Worm (Caenorhabditis elegans): ENCODE results near the gene srh-271.

Gene srh-271

ce11 chrV:2652557-2653133 is 30.9 kb upstream of the srh-271 start, which contains the start of the genes W02H5.8 and angl-1:
TSS of gene W02H5.8 (minus strand) at chrV:2652657.
TSS of gene angl-1 (plus strand) at chrV:2653083.
- no peak for TF ChIP-seq ceh-91 (GFP tag; IDR thresholded peaks at IDR 0.05)
- TF ChIP-seq F55B11.4 (tag; optimal IDR thresholded peaks at IDR 0.05; ENCODE audit: borderline replicate concordance, insufficient read depth): no peak
- TF ChIP-seq ceh-100 (GFP tag; IDR thresholded peaks at IDR 0.05): no peak
- no peak for TF ChIP-seq ceh-79 (tag; optimal IDR thresholded peaks at IDR 0.05)
- TF ChIP-seq F23B12.7 (tag; optimal IDR thresholded peaks at IDR 0.05; ENCODE audit: insufficient read depth): no peak
- TF ChIP-seq lin-26 (GFP tag; IDR thresholded peaks at IDR 0.05): no peak
- TF ChIP-seq mcd-1 (GFP tag; IDR thresholded peaks at IDR 0.05): no peak
- TF ChIP-seq Y53F4B.3 (GFP tag; IDR thresholded peaks at IDR 0.05): no peak
- no peak for TF ChIP-seq F52B5.7 (tag; optimal IDR thresholded peaks at IDR 0.05)
- TF ChIP-seq F37B4.10 (GFP tag; IDR thresholded peaks at IDR 0.05): no peak
- no peak for TF ChIP-seq aptf-2 (GFP tag; conservative IDR thresholded peaks at IDR 0.05)
- no peak for TF ChIP-seq let-526 (GFP tag; IDR thresholded peaks at IDR 0.05)
- no peak for TF ChIP-seq xnd-1 (tag; optimal IDR thresholded peaks at IDR 0.05)
- no peak for TF ChIP-seq rpc-1 (optimal IDR thresholded peaks at IDR 0.05)
- no peak for TF ChIP-seq rpc-1 (tag; optimal IDR thresholded peaks at IDR 0.05)
- TF ChIP-seq cebp-2 (GFP tag; IDR thresholded peaks at IDR 0.05): no peak
- TF ChIP-seq snpc-4 (GFP tag; optimal IDR thresholded peaks at IDR 0.05): no peak
- no peak for TF ChIP-seq snpc-4 (tag; optimal IDR thresholded peaks at IDR 0.05)
- no peak for TF ChIP-seq ceh-40 (GFP tag; IDR thresholded peaks at IDR 0.05)

- TF ChIP-seq F57A8.1 (GFP tag; optimal IDR thresholded peaks at IDR 0.05) (no peak), attf-5 (GFP tag; optimal IDR thresholded peaks at IDR 0.05) (no peak), akir-1 (GFP tag; optimal IDR thresholded peaks at IDR 0.05) (no peak), F39B2.1 (GFP tag; IDR thresholded peaks at IDR 0.05) (no peak), F49E8.2 (tag; optimal IDR thresholded peaks at IDR 0.05; ENCODE audit: insufficient read depth) (no peak), nhr-90 (tag; optimal IDR thresholded peaks at IDR 0.05) (no peak), mxl-1 (tag; optimal IDR thresholded peaks at IDR 0.05) (no peak), fkh-3 (tag; optimal IDR thresholded peaks at IDR 0.05) (no peak), die-1 (tag; optimal IDR thresholded peaks at IDR 0.05) (no peak), F33H1.4 (GFP tag; IDR thresholded peaks at IDR 0.05) (no peak), ccch-3 (GFP tag; optimal IDR thresholded peaks at IDR 0.05) (no peak), ztf-28 (GFP tag; IDR thresholded peaks at IDR 0.05) (no peak), attf-6 (GFP tag; IDR thresholded peaks at IDR 0.05) (no peak), nhr-80 (tag; optimal IDR thresholded peaks at IDR 0.05) (no peak)
Measured at ce11 chrV:2650980-2651379, 29.2 kb upstream of the srh-271 start.

ce11 chrV:2647222-2647796 is 25.5 kb upstream of the srh-271 start:
- TF ChIP-seq attf-3 (GFP tag; conservative IDR thresholded peaks at IDR 0.05) (no peak), ccch-3 (GFP tag; optimal IDR thresholded peaks at IDR 0.05) (no peak), ztf-26 (tag; optimal IDR thresholded peaks at IDR 0.05) (no peak), egl-44 (GFP tag; IDR thresholded peaks at IDR 0.05) (0 out of 2 replicates have a peak, but pooled peaks have one; percentile 33), hrde-1 (tag; optimal IDR thresholded peaks at IDR 0.05; ENCODE audit: borderline replicate concordance) (peak; percentile 13)
